Fruit fly (Drosophila melanogaster) whole organism, embryonic: Measurements from ENCODE around the gene CG4301.

Experiments
- CG10979 ChIP-seq: fragments of 200-800 bp; sonication (Bioruptor generic); optimal IDR thresholded peaks from 2 replicates; lab custom pipeline; 2018; ENCODE audit warnings: missing biosample characterization, mild to moderate bottlenecking, missing genetic modification characterization, moderate library complexity
- CG11560 ChIP-seq: fragments of 200-800 bp; sonication (Bioruptor generic); IDR thresholded peaks from 3 replicates; pipeline ENCODE4 v1.3.6; 2022; ENCODE audit warnings: missing biosample characterization, missing genetic modification characterization
- CG12299 ChIP-seq: fragments of 200-800 bp; sonication (Bioruptor generic); optimal IDR thresholded peaks from 2 replicates; lab custom pipeline; 2018; ENCODE audit warnings: missing biosample characterization, mild to moderate bottlenecking, missing genetic modification characterization
- CG12769 ChIP-seq: fragments of 200-800 bp; sonication (Bioruptor generic); optimal IDR thresholded peaks from 2 replicates; lab custom pipeline; 2019; ENCODE audit warnings: missing biosample characterization, mild to moderate bottlenecking, missing genetic modification characterization, moderate library complexity
- CG13894 ChIP-seq: fragments of 200-800 bp; sonication (Bioruptor generic); optimal IDR thresholded peaks from 3 replicates; lab custom pipeline; 2018; ENCODE audit warnings: missing biosample characterization, mild to moderate bottlenecking, missing genetic modification characterization, moderate library complexity
- CG14860 ChIP-seq: fragments of 200-800 bp; sonication (Bioruptor generic); IDR thresholded peaks from 3 replicates; pipeline ENCODE4 v1.3.6; 2022; ENCODE audit warnings: missing biosample characterization, missing genetic modification characterization; ENCODE audit not compliant: partially characterized antibody
- CG15011 ChIP-seq: fragments of 200-800 bp; sonication (Bioruptor generic); optimal IDR thresholded peaks from 3 replicates; lab custom pipeline; 2018; ENCODE audit warnings: missing biosample characterization, mild to moderate bottlenecking, missing genetic modification characterization
- CG15479 ChIP-seq: fragments of 200-800 bp; sonication (Bioruptor generic); optimal IDR thresholded peaks from 3 replicates; lab custom pipeline; 2019; ENCODE audit warnings: missing biosample characterization, mild to moderate bottlenecking, missing genetic modification characterization, moderate library complexity
- CG15514 ChIP-seq: fragments of 200-800 bp; sonication (Bioruptor generic); optimal IDR thresholded peaks from 3 replicates; lab custom pipeline; 2017; ENCODE audit warnings: missing biosample characterization, missing genetic modification characterization, mild to moderate bottlenecking, moderate library complexity, missing genetic modification reagents
- CG16813 ChIP-seq: fragments of 200-800 bp; sonication (Bioruptor generic); IDR thresholded peaks from 3 replicates; pipeline ENCODE4 v1.3.6; 2022; ENCODE audit warnings: missing biosample characterization, missing genetic modification characterization; ENCODE audit not compliant: partially characterized antibody
- CG17186 ChIP-seq: fragments of 200-800 bp; sonication (Bioruptor generic); optimal IDR thresholded peaks from 3 replicates; lab custom pipeline; 2017; ENCODE audit warnings: missing biosample characterization, missing genetic modification reagents, missing genetic modification characterization
- CG3281 ChIP-seq: fragments of 200-800 bp; sonication (Bioruptor generic); optimal IDR thresholded peaks from 3 replicates; lab custom pipeline; 2017; ENCODE audit warnings: missing biosample characterization, mild to moderate bottlenecking, missing genetic modification characterization
- CG33213 ChIP-seq: fragments of 200-800 bp; sonication (Bioruptor generic); optimal IDR thresholded peaks from 3 replicates; lab custom pipeline; 2016; ENCODE audit warnings: missing biosample characterization, missing genetic modification characterization
- CG34224 ChIP-seq: fragments of 200-800 bp; sonication (Bioruptor generic); IDR thresholded peaks from 3 replicates; pipeline ENCODE4 v1.3.6; 2022; ENCODE audit warnings: missing biosample characterization, missing genetic modification characterization; ENCODE audit not compliant: partially characterized antibody
- CG34422 ChIP-seq: fragments of 200-800 bp; sonication (Bioruptor generic); IDR thresholded peaks from 3 replicates; pipeline ENCODE4 v1.3.6; 2022; ENCODE audit warnings: missing biosample characterization, missing genetic modification characterization
- CG3995 ChIP-seq: fragments of 200-800 bp; sonication (Bioruptor generic); optimal IDR thresholded peaks from 3 replicates; lab custom pipeline; 2016; ENCODE audit warnings: missing biosample characterization, missing genetic modification characterization
- CG6175 ChIP-seq: fragments of 200-800 bp; sonication (Bioruptor generic); IDR thresholded peaks from 3 replicates; pipeline ENCODE4 v1.3.6; 2022; ENCODE audit warnings: missing biosample characterization, missing genetic modification characterization
- CG6791 ChIP-seq: fragments of 200-800 bp; sonication (Bioruptor generic); IDR thresholded peaks from 3 replicates; pipeline ENCODE4 v1.3.6; 2022; ENCODE audit warnings: missing biosample characterization, missing genetic modification characterization; ENCODE audit not compliant: partially characterized antibody
- CG8290 ChIP-seq, 3 experiments: fragments of 200-800 bp; sonication (Bioruptor generic); optimal IDR thresholded peaks; 2 replicates each; lab custom pipeline; 2016 to 2019; ENCODE audit warnings: missing biosample characterization in 3 of 3, missing genetic modification characterization in 3 of 3, mild to moderate bottlenecking in 2 of 3, moderate library complexity in 1 of 3
- Dbx ChIP-seq: fragments of 200-800 bp; sonication (Bioruptor generic); IDR thresholded peaks from 3 replicates; pipeline ENCODE4 v1.3.6; 2022; ENCODE audit warnings: missing biosample characterization, missing genetic modification characterization
- E2f1 ChIP-seq: fragments of 200-800 bp; sonication (Bioruptor generic); IDR thresholded peaks from 2 replicates; pipeline ENCODE4 v1.3.6; 2022; ENCODE audit warnings: missing biosample characterization, missing genetic modification characterization
- HLH4C ChIP-seq: fragments of 200-800 bp; sonication (Bioruptor generic); IDR thresholded peaks from 3 replicates; pipeline ENCODE4 v1.3.6; 2022; ENCODE audit warnings: missing biosample characterization, missing genetic modification characterization; ENCODE audit not compliant: partially characterized antibody
- Hr3 ChIP-seq: fragments of 200-800 bp; sonication (Bioruptor generic); optimal IDR thresholded peaks from 3 replicates; lab custom pipeline; 2016; ENCODE audit warnings: missing biosample characterization, missing genetic modification characterization
- Jarid2 ChIP-seq: fragments of 200-800 bp; sonication (Bioruptor generic); optimal IDR thresholded peaks from 3 replicates; lab custom pipeline; 2017; ENCODE audit warnings: mild to moderate bottlenecking, missing biosample characterization, missing genetic modification reagents, missing genetic modification characterization
- MBD-R2 ChIP-seq: fragments of 200-800 bp; sonication (Bioruptor generic); IDR thresholded peaks from 2 replicates; pipeline ENCODE4 v1.3.6; 2022; ENCODE audit warnings: missing biosample characterization, missing genetic modification characterization
- NfI ChIP-seq: fragments of 200-800 bp; sonication (Bioruptor generic); optimal IDR thresholded peaks from 3 replicates; lab custom pipeline; 2018; ENCODE audit warnings: missing biosample characterization, mild to moderate bottlenecking, missing genetic modification characterization, moderate library complexity
- Rfx ChIP-seq: fragments of 200-800 bp; sonication (Bioruptor generic); IDR thresholded peaks from 2 replicates; pipeline ENCODE4 v1.3.6; 2022; ENCODE audit warnings: missing biosample characterization, missing genetic modification characterization
- Sox100B ChIP-seq: fragments of 200-800 bp; sonication (Bioruptor generic); optimal IDR thresholded peaks from 3 replicates; lab custom pipeline; 2018; ENCODE audit warnings: missing biosample characterization, mild to moderate bottlenecking, missing genetic modification characterization
- Sry-δ ChIP-seq: fragments of 200-800 bp; sonication (Bioruptor generic); optimal IDR thresholded peaks from 2 replicates; lab custom pipeline; 2016; ENCODE audit warnings: missing biosample characterization, missing genetic modification characterization
- amos ChIP-seq: fragments of 200-800 bp; sonication (Bioruptor generic); IDR thresholded peaks from 2 replicates; pipeline ENCODE4 v1.3.6; 2022; ENCODE audit warnings: missing biosample characterization, missing genetic modification characterization; ENCODE audit not compliant: partially characterized antibody
- ato ChIP-seq: fragments of 200-800 bp; sonication (Bioruptor generic); IDR thresholded peaks from 2 replicates; pipeline ENCODE4 v1.3.6; 2022; ENCODE audit warnings: missing biosample characterization, missing genetic modification characterization; ENCODE audit not compliant: partially characterized antibody
- bbx ChIP-seq: fragments of 200-800 bp; sonication (Bioruptor generic); IDR thresholded peaks from 2 replicates; pipeline ENCODE4 v1.3.6; 2022; ENCODE audit warnings: missing biosample characterization, missing genetic modification characterization; ENCODE audit not compliant: partially characterized antibody
- cwo ChIP-seq: fragments of 200-800 bp; sonication (Bioruptor generic); optimal IDR thresholded peaks from 3 replicates; lab custom pipeline; 2017; ENCODE audit warnings: missing biosample characterization, missing genetic modification characterization, mild to moderate bottlenecking, moderate library complexity, missing genetic modification reagents
- dm ChIP-seq: fragments of 200-800 bp; sonication (Bioruptor generic); optimal IDR thresholded peaks from 3 replicates; lab custom pipeline; 2016; ENCODE audit warnings: missing biosample characterization, missing genetic modification characterization
- ems ChIP-seq: fragments of 200-800 bp; sonication (Bioruptor generic); optimal IDR thresholded peaks from 3 replicates; lab custom pipeline; 2016; ENCODE audit warnings: missing biosample characterization, missing genetic modification characterization
- gcm2 ChIP-seq: fragments of 200-800 bp; sonication (Bioruptor generic); optimal IDR thresholded peaks from 2 replicates; lab custom pipeline; 2016; ENCODE audit warnings: missing biosample characterization, missing genetic modification characterization
- grau ChIP-seq: fragments of 200-800 bp; optimal IDR thresholded peaks from 3 replicates; lab custom pipeline; 2019; ENCODE audit warnings: missing biosample characterization, mild to moderate bottlenecking, missing genetic modification characterization, moderate library complexity
- hb ChIP-seq: fragments of 200-800 bp; sonication (Bioruptor generic); IDR thresholded peaks from 3 replicates; pipeline ENCODE4 v1.3.6; 2022; ENCODE audit warnings: missing biosample characterization, missing genetic modification characterization; ENCODE audit not compliant: partially characterized antibody
- oc ChIP-seq: fragments of 200-800 bp; sonication (Bioruptor generic); optimal IDR thresholded peaks from 2 replicates; lab custom pipeline; 2018; ENCODE audit warnings: missing biosample characterization, mild to moderate bottlenecking, missing genetic modification characterization, moderate library complexity
- scrt ChIP-seq: fragments of 200-800 bp; sonication (Bioruptor generic); optimal IDR thresholded peaks from 2 replicates; lab custom pipeline; 2018; ENCODE audit warnings: missing biosample characterization, mild to moderate bottlenecking, missing genetic modification characterization, moderate library complexity
- sd ChIP-seq: fragments of 200-800 bp; sonication (Bioruptor generic); optimal IDR thresholded peaks from 3 replicates; lab custom pipeline; 2018; ENCODE audit warnings: missing biosample characterization, mild to moderate bottlenecking, missing genetic modification characterization, moderate library complexity
- stc ChIP-seq: fragments of 200-800 bp; sonication (Bioruptor generic); IDR thresholded peaks from 2 replicates; pipeline ENCODE4 v1.3.6; 2022; ENCODE audit warnings: missing biosample characterization, missing genetic modification characterization
- tgo ChIP-seq: fragments of 200-800 bp; sonication (Bioruptor generic); IDR thresholded peaks from 3 replicates; pipeline ENCODE4 v1.3.6; 2022; ENCODE audit warnings: missing biosample characterization, missing genetic modification characterization
- tna ChIP-seq: fragments of 200-800 bp; sonication (Bioruptor generic); IDR thresholded peaks from 2 replicates; pipeline ENCODE4 v1.3.6; 2022; ENCODE audit warnings: missing biosample characterization, missing genetic modification characterization; ENCODE audit not compliant: partially characterized antibody
- ttk ChIP-seq: fragments of 200-800 bp; sonication (Bioruptor generic); IDR thresholded peaks from 2 replicates; pipeline ENCODE4 v2.1.2; 2022; ENCODE audit warnings: missing biosample characterization, missing genetic modification characterization
- vnd ChIP-seq: fragments of 200-800 bp; sonication (Bioruptor generic); IDR thresholded peaks from 3 replicates; pipeline ENCODE4 v1.3.6; 2022; ENCODE audit warnings: missing biosample characterization, missing genetic modification characterization; ENCODE audit not compliant: partially characterized antibody
- vvl ChIP-seq: fragments of 200-800 bp; sonication (Bioruptor generic); IDR thresholded peaks from 2 replicates; pipeline ENCODE4 v1.3.6; 2022; ENCODE audit warnings: missing biosample characterization, missing genetic modification characterization
- wek ChIP-seq: fragments of 200-800 bp; sonication (Bioruptor generic); optimal IDR thresholded peaks from 3 replicates; lab custom pipeline; 2018; ENCODE audit warnings: missing biosample characterization, mild to moderate bottlenecking, missing genetic modification characterization, moderate library complexity
- zf30C ChIP-seq: fragments of 200-800 bp; sonication (Bioruptor generic); optimal IDR thresholded peaks from 3 replicates; lab custom pipeline; 2018; ENCODE audit warnings: missing biosample characterization, mild to moderate bottlenecking, missing genetic modification characterization

The CG4301 gene

dm6 chrX:16421899-16422412 lies 16.6 kb downstream of the CG4301 start, which contains the start of gene AnxB11 (continued):
- TF ChIP-seq Jarid2 (GFP tag; lab: Kevin White, UChicago), result peak; percentile 74
- peak; percentile 76 for TF ChIP-seq CG6791 (GFP tag; lab: Robert Waterston, UW)
- TF ChIP-seq Dbx, result no peak
- no peak for TF ChIP-seq wek
- TF ChIP-seq vnd (GFP tag; lab: Robert Waterston, UW), result peak; percentile 33; the same call in 2 of the 3 replicates
- TF ChIP-seq zf30C (GFP tag; lab: Kevin White, UChicago), result no peak
- TF ChIP-seq hb (GFP tag; lab: Robert Waterston, UW), result peak; percentile 42; the same call in 2 of the 3 replicates
- no peak for TF ChIP-seq CG12299
- peak; percentile 10 for TF ChIP-seq oc
- TF ChIP-seq CG11560 (tag; lab: Robert Waterston, UW), result peak; percentile 98
- TF ChIP-seq CG8290 (GFP tag; optimal IDR thresholded peaks at IDR 0.05; lab: Kevin White, UChicago), result no peak
- TF ChIP-seq CG8290 (tag; optimal IDR thresholded peaks at IDR 0.05; lab: Kevin White, UChicago), result peak in 1 of 2 experiments; percentile 14
- no peak for TF ChIP-seq Sox100B (GFP tag; lab: Kevin White, UChicago)
- peak; percentile 88 for TF ChIP-seq scrt
- peak; percentile 26 for TF ChIP-seq CG3995
- peak; percentile 3 for TF ChIP-seq sd
- TF ChIP-seq ems (GFP tag; lab: Kevin White, UChicago), result no peak
- TF ChIP-seq CG13894 (tag; lab: Kevin White, UChicago), result peak; percentile 12
- no peak for TF ChIP-seq Hr3
- peak; percentile 37; the same call in 1 of the 2 replicates for TF ChIP-seq MBD-R2
- TF ChIP-seq E2f1, result no peak
- peak; percentile 14; the same call in 2 of the 3 replicates for TF ChIP-seq CG16813
- TF ChIP-seq Rfx, result no peak
- TF ChIP-seq bbx (GFP tag; lab: Robert Waterston, UW), result peak; percentile 72
- peak; percentile 56; the same call in 1 of the 2 replicates for TF ChIP-seq amos (GFP tag; lab: Robert Waterston, UW)
- no peak for TF ChIP-seq tgo (GFP tag; lab: Robert Waterston, UW)
- peak; percentile 24 for TF ChIP-seq CG12769 (tag; lab: Kevin White, UChicago)
- peak; percentile 50 for TF ChIP-seq CG14860
- TF ChIP-seq CG34224 (GFP tag; lab: Robert Waterston, UW), result peak; percentile 45; the same call in 2 of the 3 replicates
- no peak for TF ChIP-seq dm (GFP tag; lab: Kevin White, UChicago)
- TF ChIP-seq HLH4C (GFP tag; lab: Robert Waterston, UW), result peak; percentile 74
- peak; percentile 76 for TF ChIP-seq ato (GFP tag; lab: Robert Waterston, UW)
- TF ChIP-seq ttk (GFP tag; lab: Robert Waterston, UW), result no peak
- no peak for TF ChIP-seq CG3281 (GFP tag; lab: Kevin White, UChicago)
- peak; percentile 7 for TF ChIP-seq CG10979 (tag; lab: Kevin White, UChicago)
- TF ChIP-seq CG34422 (GFP tag; lab: Robert Waterston, UW), result no peak; the same call in 2 of the 3 replicates

- TF ChIP-seq CG17186 (peak; percentile 56), Sry-δ (peak; percentile 95), CG15514 (peak; percentile 82), vvl (GFP tag; lab: Robert Waterston, UW) (peak; percentile 66), stc (GFP tag; lab: Robert Waterston, UW) (peak; percentile 37; the same call in 1 of the 2 replicates), CG15479 (no peak), tna (GFP tag; lab: Robert Waterston, UW) (peak; percentile 20), grau (tag; lab: Kevin White, UChicago) (peak; percentile 22), CG15011 (GFP tag; lab: Kevin White, UChicago) (no peak), gcm2 (no peak), NfI (GFP tag; lab: Kevin White, UChicago) (peak; percentile 24), CG33213 (GFP tag; lab: Kevin White, UChicago) (peak; percentile 62), cwo (GFP tag; lab: Kevin White, UChicago) (peak; percentile 39), CG6175 (GFP tag; lab: Robert Waterston, UW) (0 out of 3 replicates have a peak, but pooled peaks have one; percentile 8)
These were observed 17.3 kb downstream of the CG4301 start, which contains the start of gene hang for dm6 chrX:16422466-16423124. TSS of gene hang (plus strand) at chrX:16422831.
